Worm (Caenorhabditis elegans): ENCODE data around the gene B0252.1.
A peak's percentile ranks its signal among the peaks of the same experiment; 100 is the strongest.

B0252.1 gene

ce11 chrII:6939873-6940272 is 20.4 kb downstream of the B0252.1 start:
- TF ChIP-seq attf-5 (GFP tag; optimal IDR thresholded peaks at IDR 0.05) (no peak), ztf-3 (GFP tag; optimal IDR thresholded peaks at IDR 0.05) (no peak)

ce11 chrII:6940726-6941230 is 21.3 kb downstream of the B0252.1 start:
- no peak for TF ChIP-seq madf-3 (GFP tag; IDR thresholded peaks at IDR 0.05)
- TF ChIP-seq ceh-79 (tag; optimal IDR thresholded peaks at IDR 0.05) = no peak
- no peak for TF ChIP-seq Y79H2A.3 (GFP tag; conservative IDR thresholded peaks at IDR 0.05)
- no peak for TF ChIP-seq F49E8.2 (tag; optimal IDR thresholded peaks at IDR 0.05; ENCODE audit: insufficient read depth)
- no peak for TF ChIP-seq Y67H2A.10 (GFP tag; conservative IDR thresholded peaks at IDR 0.05)
- no peak for TF ChIP-seq nfya-1 (tag; optimal IDR thresholded peaks at IDR 0.05; ENCODE audit: borderline replicate concordance, insufficient read depth)
- TF ChIP-seq hmg-1.2 (GFP tag; IDR thresholded peaks at IDR 0.05) = no peak
- no peak for TF ChIP-seq snpc-3.4 (tag; optimal IDR thresholded peaks at IDR 0.05)
- no peak for TF ChIP-seq lir-1 (GFP tag; conservative IDR thresholded peaks at IDR 0.05)

DNA sequence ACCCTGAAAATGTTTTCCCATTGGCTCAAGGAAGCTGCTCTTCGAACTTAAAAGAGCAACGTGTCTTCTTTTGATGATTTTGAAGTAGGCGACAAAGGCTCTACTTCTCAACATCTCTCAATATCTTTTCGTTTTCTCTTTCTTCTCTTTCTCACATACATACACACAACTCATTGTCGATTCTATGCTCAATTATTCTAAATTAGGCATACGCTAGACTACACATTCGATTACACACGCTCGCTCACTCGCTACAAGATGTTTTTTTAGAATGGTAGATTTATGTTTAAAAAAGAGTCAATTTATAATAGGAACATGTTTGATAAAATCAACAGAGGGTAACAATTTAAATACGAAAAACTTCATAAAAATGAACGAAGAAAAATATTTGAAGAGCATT is 22.0 kb downstream of the B0252.1 start:
- no peak for TF ChIP-seq T07F8.4 (tag; optimal IDR thresholded peaks at IDR 0.05)
- no peak for TF ChIP-seq let-526 (GFP tag; IDR thresholded peaks at IDR 0.05)
- TF ChIP-seq T26A5.8 (tag; optimal IDR thresholded peaks at IDR 0.05) = no peak
- no peak for TF ChIP-seq lsy-27 (tag; optimal IDR thresholded peaks at IDR 0.05; ENCODE audit: borderline replicate concordance, insufficient read depth)
- TF ChIP-seq F33H1.4 (GFP tag; IDR thresholded peaks at IDR 0.05) = no peak
- TF ChIP-seq zim-3 (tag; optimal IDR thresholded peaks at IDR 0.05) = no peak
- TF ChIP-seq ceh-40 (GFP tag; IDR thresholded peaks at IDR 0.05) = no peak
- TF ChIP-seq ceh-27 (GFP tag; optimal IDR thresholded peaks at IDR 0.05) = no peak
- TF ChIP-seq F52B5.7 (tag; optimal IDR thresholded peaks at IDR 0.05) = no peak
- no peak for TF ChIP-seq gei-17 (GFP tag; optimal IDR thresholded peaks at IDR 0.05)
- no peak for TF ChIP-seq dpff-1 (tag; optimal IDR thresholded peaks at IDR 0.05)
- TF ChIP-seq mcd-1 (GFP tag; IDR thresholded peaks at IDR 0.05) = no peak
- no peak for TF ChIP-seq zfh-2 (GFP tag; conservative IDR thresholded peaks at IDR 0.05)
- TF ChIP-seq ZK185.1 (tag; optimal IDR thresholded peaks at IDR 0.05; ENCODE audit: poor library complexity, severe bottlenecking) = no peak
- no peak for TF ChIP-seq ztf-3 (GFP tag; optimal IDR thresholded peaks at IDR 0.05)

ce11 chrII:6943299-6944051 is 24.0 kb downstream of the B0252.1 start:
- TF ChIP-seq ztf-28 (GFP tag; IDR thresholded peaks at IDR 0.05) (no peak), mxl-1 (tag; optimal IDR thresholded peaks at IDR 0.05) (no peak), cebp-1 (GFP tag; IDR thresholded peaks at IDR 0.05) (no peak; the same call in 1 of the 2 replicates), cebp-1 (tag; optimal IDR thresholded peaks at IDR 0.05) (peak; percentile 82), chd-7 (tag; optimal IDR thresholded peaks at IDR 0.05) (no peak), K12H6.12 (tag; optimal IDR thresholded peaks at IDR 0.05) (peak; percentile 28), B0019.2 (GFP tag; conservative IDR thresholded peaks at IDR 0.05) (no peak), snpc-1.1 (tag; optimal IDR thresholded peaks at IDR 0.05; ENCODE audit: insufficient read depth) (no peak), Y53F4B.3 (GFP tag; IDR thresholded peaks at IDR 0.05) (no peak), T26A5.8 (tag; optimal IDR thresholded peaks at IDR 0.05) (no peak), lin-26 (GFP tag; IDR thresholded peaks at IDR 0.05) (no peak), unc-62 (GFP tag; optimal IDR thresholded peaks at IDR 0.05) (peak; percentile 51), lin-54 (GFP tag; optimal IDR thresholded peaks at IDR 0.05) (no peak), nhr-27 (tag; optimal IDR thresholded peaks at IDR 0.05) (no peak), F57C9.4 (tag; optimal IDR thresholded peaks at IDR 0.05) (no peak), T07F8.4 (tag; optimal IDR thresholded peaks at IDR 0.05) (no peak), ceh-27 (GFP tag; optimal IDR thresholded peaks at IDR 0.05) (peak; percentile 48), let-607 (tag; optimal IDR thresholded peaks at IDR 0.05) (no peak), lsl-1 (GFP tag; optimal IDR thresholded peaks at IDR 0.05) (no peak), nfyb-1 (GFP tag; IDR thresholded peaks at IDR 0.05) (0 out of 2 replicates have a peak, but pooled peaks have one; percentile 14)
